Worm (Caenorhabditis elegans) whole organism, L4/young adult: ENCODE data around the gene spp-10.

Source experiments
- dao-5 ChIP-seq: sonication (generic microtip); optimal IDR thresholded peaks from 2 replicates; lab custom pipeline; 2016; ENCODE audit warnings: missing genotype, missing genetic modification characterization, moderate library complexity, missing compliant biosample characterization
- him-1 ChIP-seq: sonication (generic microtip); optimal IDR thresholded peaks from 2 replicates; lab custom pipeline; 2016; ENCODE audit warnings: missing genotype, missing genetic modification reagents, missing genetic modification characterization, missing compliant biosample characterization

- no peak for TF ChIP-seq dao-5 (tag; lab: Kevin White, UChicago)
- no peak for TF ChIP-seq him-1 (tag; lab: Kevin White, UChicago)
Observed at ce11 chrIV:8529039-8529438, 52.1 kb downstream of the spp-10 start.
